Worm (Caenorhabditis elegans) whole organism, late embryonic: ENCODE results near the gene srh-282.

Experiments
- F13H6.1 ChIP-seq: sonication (generic microtip); optimal IDR thresholded peaks from 2 replicates; lab custom pipeline; 2016; ENCODE audit warnings: missing genetic modification characterization, missing compliant biosample characterization
- T23F11.4 ChIP-seq: fragments of 200-800 bp; sonication (Bioruptor generic); optimal IDR thresholded peaks from 2 replicates; lab custom pipeline; 2018; ENCODE audit warnings: mild to moderate bottlenecking, missing genetic modification characterization, missing compliant biosample characterization
- Y22D7AL.16 ChIP-seq: sonication (generic microtip); optimal IDR thresholded peaks from 2 replicates; lab custom pipeline; 2016; ENCODE audit warnings: missing genetic modification characterization, missing compliant biosample characterization
- ama-1 ChIP-seq: fragments of 150-350 bp; optimal IDR thresholded peaks from 2 replicates; lab custom pipeline; 2014
- ceh-14 ChIP-seq: sonication (generic microtip); optimal IDR thresholded peaks from 2 replicates; lab custom pipeline; 2016; ENCODE audit warnings: missing genotype, missing genetic modification characterization, missing compliant biosample characterization
- ceh-18 ChIP-seq: sonication (generic microtip); optimal IDR thresholded peaks from 2 replicates; lab custom pipeline; 2016; ENCODE audit warnings: missing genetic modification characterization, missing compliant biosample characterization
- ceh-19 ChIP-seq: fragments of 200-800 bp; sonication (Bioruptor generic); optimal IDR thresholded peaks from 2 replicates; lab custom pipeline; 2018; ENCODE audit warnings: mild to moderate bottlenecking, missing genetic modification characterization, missing compliant biosample characterization
- ceh-24 ChIP-seq: sonication (generic microtip); optimal IDR thresholded peaks from 2 replicates; lab custom pipeline; 2016; ENCODE audit warnings: mild to moderate bottlenecking, missing genetic modification characterization, missing compliant biosample characterization
- ceh-30 ChIP-seq: fragments of 150-350 bp; optimal IDR thresholded peaks from 2 replicates; lab custom pipeline; 2014; ENCODE audit warnings: missing biosample characterization, missing genetic modification characterization
- ceh-31 ChIP-seq: sonication (generic microtip); optimal IDR thresholded peaks from 2 replicates; lab custom pipeline; 2016; ENCODE audit warnings: missing genetic modification characterization, missing compliant biosample characterization
- ceh-34 ChIP-seq: sonication (generic microtip); optimal IDR thresholded peaks from 2 replicates; lab custom pipeline; 2016; ENCODE audit warnings: mild to moderate bottlenecking, missing genetic modification characterization, missing compliant biosample characterization
- ceh-45 ChIP-seq: fragments of 200-800 bp; sonication (Bioruptor generic); IDR thresholded peaks from 2 replicates; pipeline ENCODE4 v1.3.6; 2022; ENCODE audit warnings: missing genetic modification reagents, missing genetic modification characterization, missing compliant biosample characterization
- dmd-4 ChIP-seq: sonication (generic microtip); optimal IDR thresholded peaks from 2 replicates; lab custom pipeline; 2016; ENCODE audit warnings: borderline replicate concordance, missing genetic modification characterization, missing compliant biosample characterization
- dve-1 ChIP-seq: sonication (generic microtip); optimal IDR thresholded peaks from 2 replicates; lab custom pipeline; 2017; ENCODE audit warnings: antibody characterized with exemption, mild to moderate bottlenecking, missing genetic modification characterization, missing compliant biosample characterization
- elt-2 ChIP-seq: sonication (generic microtip); optimal IDR thresholded peaks from 2 replicates; lab custom pipeline; 2016; ENCODE audit warnings: missing genetic modification reagents, missing genetic modification characterization, missing compliant biosample characterization
- ets-4 ChIP-seq: sonication (generic microtip); optimal IDR thresholded peaks from 2 replicates; lab custom pipeline; 2016; ENCODE audit warnings: missing genetic modification characterization, missing compliant biosample characterization
- fkh-10 ChIP-seq: fragments of 150-350 bp; optimal IDR thresholded peaks from 2 replicates; lab custom pipeline; 2014; ENCODE audit warnings: missing biosample characterization, missing genetic modification reagents, missing genetic modification characterization
- fkh-6 ChIP-seq: sonication (generic microtip); optimal IDR thresholded peaks from 2 replicates; lab custom pipeline; 2016; ENCODE audit warnings: missing genetic modification characterization, missing compliant biosample characterization
- gmeb-2 ChIP-seq: sonication (generic microtip); optimal IDR thresholded peaks from 2 replicates; lab custom pipeline; 2016; ENCODE audit warnings: missing genetic modification characterization, inconsistent platforms, missing compliant biosample characterization
- hlh-15 ChIP-seq: sonication (generic microtip); optimal IDR thresholded peaks from 2 replicates; lab custom pipeline; 2016; ENCODE audit warnings: missing genetic modification characterization, missing compliant biosample characterization
- hlh-6 ChIP-seq: sonication (generic microtip); optimal IDR thresholded peaks from 2 replicates; lab custom pipeline; 2016; ENCODE audit warnings: missing genotype, missing genetic modification characterization, missing compliant biosample characterization
- hlh-8 ChIP-seq: sonication (generic microtip); optimal IDR thresholded peaks from 2 replicates; lab custom pipeline; 2016; ENCODE audit warnings: missing genotype, missing genetic modification characterization, missing compliant biosample characterization
- lin-11 ChIP-seq: fragments of 200-800 bp; sonication (Bioruptor generic); optimal IDR thresholded peaks from 2 replicates; lab custom pipeline; 2018; ENCODE audit warnings: mild to moderate bottlenecking, missing genetic modification characterization, missing compliant biosample characterization
- nhr-232 ChIP-seq: sonication (generic microtip); optimal IDR thresholded peaks from 2 replicates; lab custom pipeline; 2016; ENCODE audit warnings: missing genetic modification characterization, missing compliant biosample characterization
- npax-4 ChIP-seq: sonication (generic microtip); optimal IDR thresholded peaks from 2 replicates; lab custom pipeline; 2016; ENCODE audit warnings: missing genetic modification characterization, missing compliant biosample characterization
- odd-2 ChIP-seq: sonication (generic microtip); optimal IDR thresholded peaks from 2 replicates; lab custom pipeline; 2017; ENCODE audit warnings: antibody characterized with exemption, mild to moderate bottlenecking, missing genetic modification characterization, missing compliant biosample characterization
- pag-3 ChIP-seq: sonication (generic microtip); optimal IDR thresholded peaks from 2 replicates; lab custom pipeline; 2016; ENCODE audit warnings: missing compliant biosample characterization, missing genetic modification characterization, borderline replicate concordance
- pha-4 ChIP-seq: fragments of 150-350 bp; optimal IDR thresholded peaks from 2 replicates; lab custom pipeline; 2018; ENCODE audit warnings: missing biosample characterization, missing genetic modification reagents, missing genetic modification characterization
- pqm-1 ChIP-seq: sonication (generic microtip); optimal IDR thresholded peaks from 2 replicates; lab custom pipeline; 2016; ENCODE audit warnings: missing genetic modification characterization, missing compliant biosample characterization
- pros-1 ChIP-seq: fragments of 150-350 bp; optimal IDR thresholded peaks from 2 replicates; lab custom pipeline; 2014; ENCODE audit warnings: missing biosample characterization, missing genetic modification reagents, missing genetic modification characterization
- ref-2 ChIP-seq: sonication (generic microtip); optimal IDR thresholded peaks from 2 replicates; lab custom pipeline; 2016; ENCODE audit warnings: missing genetic modification characterization, missing compliant biosample characterization
- rnt-1 ChIP-seq: sonication (generic microtip); optimal IDR thresholded peaks from 2 replicates; lab custom pipeline; 2016; ENCODE audit warnings: missing genetic modification characterization, missing compliant biosample characterization
- sox-4 ChIP-seq: sonication (generic microtip); optimal IDR thresholded peaks from 2 replicates; lab custom pipeline; 2017; ENCODE audit warnings: mild to moderate bottlenecking, missing genetic modification characterization, inconsistent platforms, missing compliant biosample characterization
- syd-9 ChIP-seq: sonication (generic microtip); optimal IDR thresholded peaks from 2 replicates; lab custom pipeline; 2016; ENCODE audit warnings: mild to moderate bottlenecking, missing genetic modification characterization, moderate library complexity, missing compliant biosample characterization
- tbx-2 ChIP-seq: sonication (generic microtip); optimal IDR thresholded peaks from 2 replicates; lab custom pipeline; 2016; ENCODE audit warnings: missing genetic modification characterization, missing compliant biosample characterization
- tbx-7 ChIP-seq: sonication (generic microtip); optimal IDR thresholded peaks from 2 replicates; lab custom pipeline; 2016; ENCODE audit warnings: missing genotype, missing genetic modification characterization, missing compliant biosample characterization
- unc-3 ChIP-seq, 2 experiments: fragments of 200-800 bp in 1 of 2; sonication (Bioruptor generic) in 1 of 2; sonication (generic microtip) in 1 of 2; conservative IDR thresholded peaks in 1 of 2; optimal IDR thresholded peaks in 1 of 2; 2 replicates each; pipeline versions ENCODE4 v1.3.6 to Lab custom; 2016 to 2022; ENCODE audit warnings: missing compliant biosample characterization in 2 of 2, missing genetic modification characterization in 2 of 2, missing genetic modification reagents in 1 of 2
- unc-42 ChIP-seq: sonication (generic microtip); optimal IDR thresholded peaks from 2 replicates; lab custom pipeline; 2016; ENCODE audit warnings: missing genotype, missing genetic modification characterization, missing compliant biosample characterization
- unc-86 ChIP-seq: sonication (generic microtip); optimal IDR thresholded peaks from 2 replicates; lab custom pipeline; 2016; ENCODE audit warnings: missing genetic modification characterization, missing compliant biosample characterization
- zip-5 ChIP-seq: sonication (generic microtip); optimal IDR thresholded peaks from 2 replicates; lab custom pipeline; 2016; ENCODE audit warnings: missing genetic modification characterization, missing compliant biosample characterization
- ztf-16 ChIP-seq: sonication (generic microtip); optimal IDR thresholded peaks from 2 replicates; lab custom pipeline; 2017; ENCODE audit warnings: missing genetic modification characterization, missing compliant biosample characterization

srh-282 gene

ce11 chrIV:294737-295136 is 21.5 kb upstream of the srh-282 start:
- no peak for TF ChIP-seq gmeb-2 (tag; lab: Kevin White, UChicago)
- TF ChIP-seq zip-5 (tag; lab: Kevin White, UChicago), result no peak
- no peak for TF ChIP-seq Y22D7AL.16 (tag; lab: Kevin White, UChicago)
- no peak for TF ChIP-seq elt-2 (tag; lab: Kevin White, UChicago)
- TF ChIP-seq syd-9 (tag; lab: Kevin White, UChicago), result no peak
- no peak for TF ChIP-seq unc-42 (tag; lab: Kevin White, UChicago)
- TF ChIP-seq ceh-14 (tag; lab: Kevin White, UChicago), result no peak

- TF ChIP-seq fkh-10 (GFP tag; lab: Kevin White, UChicago) (no peak), npax-4 (tag; lab: Kevin White, UChicago) (no peak), lin-11 (tag; lab: Kevin White, UChicago) (no peak), odd-2 (no peak), ceh-34 (tag; lab: Kevin White, UChicago) (no peak), ref-2 (no peak), ets-4 (tag; lab: Kevin White, UChicago) (no peak), ceh-19 (no peak), pha-4 (tag; lab: Kevin White, UChicago) (no peak), tbx-7 (tag; lab: Kevin White, UChicago) (no peak), dve-1 (tag; lab: Kevin White, UChicago) (no peak), tbx-2 (no peak), T23F11.4 (no peak), unc-3 (GFP tag; conservative IDR thresholded peaks at IDR 0.05; lab: Robert Waterston, UW) (no peak), unc-3 (tag; optimal IDR thresholded peaks at IDR 0.05; lab: Kevin White, UChicago) (no peak), gmeb-2 (tag; lab: Kevin White, UChicago) (no peak), nhr-232 (tag; lab: Kevin White, UChicago) (no peak), ceh-31 (tag; lab: Kevin White, UChicago) (no peak), ceh-24 (tag; lab: Kevin White, UChicago) (no peak), syd-9 (tag; lab: Kevin White, UChicago) (no peak), dmd-4 (tag; lab: Kevin White, UChicago) (no peak)
These were observed 20.9 kb upstream of the srh-282 start for ce11 chrIV:293995-294700.

- TF ChIP-seq unc-86 (tag; lab: Kevin White, UChicago) (no peak), hlh-6 (tag; lab: Kevin White, UChicago) (no peak), fkh-10 (GFP tag; lab: Kevin White, UChicago) (no peak), ama-1 (lab: Kevin White, UChicago) (no peak), F13H6.1 (tag; lab: Kevin White, UChicago) (no peak), ztf-16 (tag; lab: Kevin White, UChicago) (no peak), npax-4 (tag; lab: Kevin White, UChicago) (no peak), ceh-30 (no peak), odd-2 (no peak), pros-1 (no peak), hlh-15 (tag; lab: Kevin White, UChicago) (no peak), ceh-24 (tag; lab: Kevin White, UChicago) (no peak)
These were observed 20.1 kb upstream of the srh-282 start for ce11 chrIV:293163-293755.

ce11 chrIV:291851-292367 is 18.7 kb upstream of the srh-282 start:
- TF ChIP-seq ceh-18 (tag; lab: Kevin White, UChicago) (no peak), pag-3 (tag; lab: Kevin White, UChicago) (no peak), lin-11 (tag; lab: Kevin White, UChicago) (no peak), ceh-14 (tag; lab: Kevin White, UChicago) (no peak), fkh-6 (tag; lab: Kevin White, UChicago) (no peak), pha-4 (tag; lab: Kevin White, UChicago) (no peak), ama-1 (lab: Kevin White, UChicago) (no peak), rnt-1 (no peak), odd-2 (no peak), pqm-1 (tag; lab: Kevin White, UChicago) (peak; percentile 18), elt-2 (tag; lab: Kevin White, UChicago) (peak; percentile 95), sox-4 (tag; lab: Kevin White, UChicago) (no peak), hlh-8 (tag; lab: Kevin White, UChicago) (no peak), ceh-45 (GFP tag; lab: Robert Waterston, UW) (no peak)
